Worm (Caenorhabditis elegans): ENCODE measurements around the gene Y42G9A.2.

ce11 chrIII:6140818-6141217 is 7.2 kb upstream of the Y42G9A.2 start:
- no peak for TF ChIP-seq sptf-2 (GFP tag; optimal IDR thresholded peaks at IDR 0.05)
- TF ChIP-seq cebp-1 (GFP tag; IDR thresholded peaks at IDR 0.05) = no peak
- TF ChIP-seq cebp-1 (tag; optimal IDR thresholded peaks at IDR 0.05) = no peak
- no peak for TF ChIP-seq mcd-1 (GFP tag; IDR thresholded peaks at IDR 0.05)
- TF ChIP-seq lir-1 (GFP tag; conservative IDR thresholded peaks at IDR 0.05) = no peak
- TF ChIP-seq unc-130 (GFP tag; optimal IDR thresholded peaks at IDR 0.05) = no peak
- TF ChIP-seq ztf-25 (GFP tag; IDR thresholded peaks at IDR 0.05) = no peak
- no peak for TF ChIP-seq akir-1 (GFP tag; optimal IDR thresholded peaks at IDR 0.05)
- TF ChIP-seq F57C9.4 (tag; optimal IDR thresholded peaks at IDR 0.05) = no peak
- TF ChIP-seq atf-7 (tag; optimal IDR thresholded peaks at IDR 0.05) = no peak
- no peak for TF ChIP-seq Y56A3A.18 (GFP tag; IDR thresholded peaks at IDR 0.05)
- TF ChIP-seq lin-40 (tag; optimal IDR thresholded peaks at IDR 0.05) = no peak
- no peak for TF ChIP-seq hsf-1 (GFP tag; IDR thresholded peaks at IDR 0.05)
- no peak for TF ChIP-seq rpc-1 (optimal IDR thresholded peaks at IDR 0.05)
- TF ChIP-seq rpc-1 (tag; optimal IDR thresholded peaks at IDR 0.05) = no peak

All from whole organism, young adult.